Fruit fly (Drosophila melanogaster) whole organism, embryonic: ENCODE data around the gene Jhbp3.

Experiments used
- Awh ChIP-seq: fragments of 200-800 bp; sonication (Bioruptor generic); IDR thresholded peaks from 2 replicates; pipeline ENCODE4, ENCODE4 v1.3.6; 2022; ENCODE audit warnings: missing biosample characterization, missing genetic modification characterization
- BEAF-32 ChIP-seq: fragments of 200-800 bp; sonication (Bioruptor generic); optimal IDR thresholded peaks from 3 replicates; lab custom pipeline; 2017; ENCODE audit warnings: missing biosample characterization, missing genetic modification characterization, mild to moderate bottlenecking, moderate library complexity, missing genetic modification reagents
- CG10209 ChIP-seq: fragments of 200-800 bp; sonication (Bioruptor generic); optimal IDR thresholded peaks from 3 replicates; lab custom pipeline; 2017; ENCODE audit warnings: missing biosample characterization, mild to moderate bottlenecking, missing genetic modification characterization, missing genetic modification reagents
- CG10366 ChIP-seq: fragments of 200-800 bp; sonication (Bioruptor generic); IDR thresholded peaks from 2 replicates; pipeline ENCODE4 v1.3.6; 2022; ENCODE audit warnings: missing biosample characterization, missing genetic modification characterization
- CG10565 ChIP-seq: fragments of 200-800 bp; sonication (Bioruptor generic); optimal IDR thresholded peaks from 3 replicates; lab custom pipeline; 2016; ENCODE audit warnings: missing biosample characterization, mild to moderate bottlenecking, missing genetic modification characterization
- CG10959 ChIP-seq: fragments of 200-800 bp; sonication (Bioruptor generic); IDR thresholded peaks from 2 replicates; pipeline ENCODE4 v1.3.6; 2022; ENCODE audit warnings: missing biosample characterization, missing genetic modification characterization
- CG11247 ChIP-seq: fragments of 200-800 bp; sonication (Bioruptor generic); IDR thresholded peaks from 2 replicates; pipeline ENCODE4 v1.3.6; 2022; ENCODE audit warnings: missing biosample characterization, missing genetic modification characterization
- CG12071 ChIP-seq: fragments of 200-800 bp; sonication (Bioruptor generic); optimal IDR thresholded peaks from 3 replicates; lab custom pipeline; 2018; ENCODE audit warnings: missing biosample characterization, mild to moderate bottlenecking, missing genetic modification characterization
- CG12155 ChIP-seq: fragments of 200-800 bp; sonication (Bioruptor generic); optimal IDR thresholded peaks from 3 replicates; lab custom pipeline; 2016; ENCODE audit warnings: missing biosample characterization, missing genetic modification characterization
- CG12659 ChIP-seq: fragments of 200-800 bp; sonication (Bioruptor generic); optimal IDR thresholded peaks from 3 replicates; lab custom pipeline; 2017; ENCODE audit warnings: mild to moderate bottlenecking, missing biosample characterization, missing genetic modification reagents, missing genetic modification characterization
- CG14050 ChIP-seq: fragments of 200-800 bp; sonication (Bioruptor generic); IDR thresholded peaks from 3 replicates; pipeline ENCODE4 v1.3.6; 2022; ENCODE audit warnings: missing biosample characterization, missing genetic modification characterization
- CG16779 ChIP-seq: fragments of 200-800 bp; sonication (Bioruptor generic); IDR thresholded peaks from 2 replicates; pipeline ENCODE4 v1.3.6; 2022; ENCODE audit warnings: missing biosample characterization, missing genetic modification characterization
- CG17829 ChIP-seq: fragments of 200-800 bp; optimal IDR thresholded peaks from 2 replicates; lab custom pipeline; 2019; ENCODE audit warnings: missing biosample characterization, mild to moderate bottlenecking, missing genetic modification characterization, moderate library complexity
- CG18619 ChIP-seq: fragments of 200-800 bp; sonication (Bioruptor generic); optimal IDR thresholded peaks from 3 replicates; lab custom pipeline; 2017; ENCODE audit warnings: missing biosample characterization, mild to moderate bottlenecking, missing genetic modification characterization
- CG4360 ChIP-seq: fragments of 200-800 bp; sonication (Bioruptor generic); IDR thresholded peaks from 2 replicates; pipeline ENCODE4 v1.3.6; 2022; ENCODE audit warnings: missing biosample characterization, missing genetic modification characterization
- CG6813 ChIP-seq: fragments of 200-800 bp; sonication (Bioruptor generic); optimal IDR thresholded peaks from 2 replicates; lab custom pipeline; 2017; ENCODE audit warnings: missing biosample characterization, missing genetic modification characterization, mild to moderate bottlenecking, moderate library complexity, missing genetic modification reagents
- CG8388 ChIP-seq: fragments of 200-800 bp; sonication (Bioruptor generic); optimal IDR thresholded peaks from 2 replicates; lab custom pipeline; 2019; ENCODE audit warnings: missing biosample characterization, mild to moderate bottlenecking, missing genetic modification characterization, moderate library complexity
- CG8478 ChIP-seq: fragments of >200 bp; optimal IDR thresholded peaks from 2 replicates; lab custom pipeline; 2018
- CG8924 ChIP-seq: fragments of 200-800 bp; optimal IDR thresholded peaks from 3 replicates; lab custom pipeline; 2019; ENCODE audit warnings: missing biosample characterization, mild to moderate bottlenecking, missing genetic modification characterization, moderate library complexity
- D19A ChIP-seq: fragments of 200-800 bp; optimal IDR thresholded peaks from 3 replicates; lab custom pipeline; 2019; ENCODE audit warnings: missing biosample characterization, mild to moderate bottlenecking, missing genetic modification characterization, moderate library complexity
- Doc2 ChIP-seq: fragments of 200-800 bp; sonication (Bioruptor generic); IDR thresholded peaks from 2 replicates; pipeline ENCODE4 v1.3.6; 2022; ENCODE audit warnings: missing biosample characterization, missing genetic modification characterization
- E2f2 ChIP-seq: fragments of 200-800 bp; sonication (Bioruptor generic); IDR thresholded peaks from 2 replicates; pipeline ENCODE4 v1.3.6; 2022; ENCODE audit warnings: missing biosample characterization, missing genetic modification characterization
- Ets65A ChIP-seq: fragments of 200-800 bp; sonication (Bioruptor generic); peaks from one replicate; lab custom pipeline; 2016; ENCODE audit warnings: missing biosample characterization, missing genetic modification characterization
- HLH3B ChIP-seq: fragments of 200-800 bp; sonication (Bioruptor generic); IDR thresholded peaks from 2 replicates; pipeline ENCODE4 v1.3.6; 2022; ENCODE audit warnings: missing biosample characterization, missing genetic modification characterization
- Hmr ChIP-seq: fragments of 200-800 bp; sonication (Bioruptor generic); optimal IDR thresholded peaks from 3 replicates; lab custom pipeline; 2017; ENCODE audit warnings: mild to moderate bottlenecking, missing biosample characterization, missing genetic modification reagents, missing genetic modification characterization
- MESR4 ChIP-seq: fragments of 200-800 bp; sonication (Bioruptor generic); optimal IDR thresholded peaks from 2 replicates; lab custom pipeline; 2018; ENCODE audit warnings: missing biosample characterization, mild to moderate bottlenecking, missing genetic modification characterization, moderate library complexity
- Max ChIP-seq: fragments of 200-800 bp; sonication (Bioruptor generic); optimal IDR thresholded peaks from 2 replicates; lab custom pipeline; 2016; ENCODE audit warnings: missing biosample characterization, mild to moderate bottlenecking, missing genetic modification characterization
- Meics ChIP-seq: fragments of 200-800 bp; sonication (Bioruptor generic); optimal IDR thresholded peaks from 2 replicates; lab custom pipeline; 2017; ENCODE audit warnings: missing biosample characterization, mild to moderate bottlenecking, missing genetic modification characterization
- NFAT ChIP-seq: fragments of 200-800 bp; sonication (Bioruptor generic); IDR thresholded peaks from 2 replicates; pipeline ENCODE4 v1.3.6; 2022; ENCODE audit warnings: missing biosample characterization, missing genetic modification characterization
- NK7.1 ChIP-seq: fragments of 200-800 bp; sonication (Bioruptor generic); optimal IDR thresholded peaks from 3 replicates; lab custom pipeline; 2016; ENCODE audit warnings: missing biosample characterization, missing genetic modification characterization
- Ptx1 ChIP-seq: fragments of 200-800 bp; sonication (Bioruptor generic); IDR thresholded peaks from 2 replicates; pipeline ENCODE4 v1.3.6; 2022; ENCODE audit warnings: missing biosample characterization, missing genetic modification characterization
- Rfx ChIP-seq: fragments of 200-800 bp; sonication (Bioruptor generic); IDR thresholded peaks from 2 replicates; pipeline ENCODE4 v1.3.6; 2022; ENCODE audit warnings: missing biosample characterization, missing genetic modification characterization
- Side ChIP-seq: fragments of 200-800 bp; sonication (Bioruptor generic); optimal IDR thresholded peaks from 2 replicates; lab custom pipeline; 2016; ENCODE audit warnings: missing biosample characterization, missing genetic modification characterization
- Six4 ChIP-seq: fragments of 200-800 bp; sonication (Bioruptor generic); optimal IDR thresholded peaks from 2 replicates; lab custom pipeline; 2016; ENCODE audit warnings: missing biosample characterization, missing genetic modification characterization
- Sox100B ChIP-seq: fragments of 200-800 bp; sonication (Bioruptor generic); optimal IDR thresholded peaks from 3 replicates; lab custom pipeline; 2018; ENCODE audit warnings: missing biosample characterization, mild to moderate bottlenecking, missing genetic modification characterization
- Ssrp ChIP-seq: fragments of 200-800 bp; sonication (Bioruptor generic); optimal IDR thresholded peaks from 2 replicates; lab custom pipeline; 2018; ENCODE audit warnings: missing biosample characterization, mild to moderate bottlenecking, missing genetic modification characterization, moderate library complexity
- Taf1 ChIP-seq: fragments of 200-800 bp; sonication (Bioruptor generic); IDR thresholded peaks from 2 replicates; pipeline ENCODE4 v1.3.6; 2022; ENCODE audit warnings: missing biosample characterization, missing genetic modification characterization
- amos ChIP-seq: fragments of 200-800 bp; sonication (Bioruptor generic); IDR thresholded peaks from 2 replicates; pipeline ENCODE4 v1.3.6; 2022; ENCODE audit warnings: missing biosample characterization, missing genetic modification characterization; ENCODE audit not compliant: partially characterized antibody
- ash1 ChIP-seq: fragments of 200-800 bp; sonication (Bioruptor generic); optimal IDR thresholded peaks from 2 replicates; lab custom pipeline; 2018; ENCODE audit warnings: missing biosample characterization, mild to moderate bottlenecking, missing genetic modification characterization
- ci ChIP-seq: fragments of 200-800 bp; sonication (Bioruptor generic); IDR thresholded peaks from 3 replicates; pipeline ENCODE4 v1.3.6; 2022; ENCODE audit warnings: missing biosample characterization, missing genetic modification characterization
- ewg ChIP-seq: fragments of 200-800 bp; sonication (Bioruptor generic); optimal IDR thresholded peaks from 3 replicates; lab custom pipeline; 2017; ENCODE audit warnings: mild to moderate bottlenecking, missing biosample characterization, missing genetic modification reagents, missing genetic modification characterization
- fd102C ChIP-seq: fragments of 200-800 bp; sonication (Bioruptor generic); optimal IDR thresholded peaks from 2 replicates; lab custom pipeline; 2018; ENCODE audit warnings: missing biosample characterization, mild to moderate bottlenecking, missing genetic modification characterization, moderate library complexity
- hbn ChIP-seq: fragments of 200-800 bp; sonication (Bioruptor generic); IDR thresholded peaks from 2 replicates; pipeline ENCODE4 v1.3.6; 2022; ENCODE audit warnings: missing biosample characterization, missing genetic modification characterization; ENCODE audit not compliant: partially characterized antibody
- insv ChIP-seq, 2 experiments: fragments of 200-800 bp; sonication (Bioruptor generic); optimal IDR thresholded peaks; 3 replicates each; lab custom pipeline; 2016 to 2018; ENCODE audit warnings: missing biosample characterization in 2 of 2, missing genetic modification characterization in 2 of 2
- shn ChIP-seq: fragments of 200-800 bp; sonication (Bioruptor generic); optimal IDR thresholded peaks from 3 replicates; lab custom pipeline; 2016; ENCODE audit warnings: missing biosample characterization, missing genetic modification characterization
- sug ChIP-seq: fragments of 200-800 bp; optimal IDR thresholded peaks from 2 replicates; lab custom pipeline; 2019; ENCODE audit warnings: missing biosample characterization, mild to moderate bottlenecking, missing genetic modification characterization, moderate library complexity
- toy ChIP-seq: fragments of 200-800 bp; sonication (Bioruptor generic); IDR thresholded peaks from 2 replicates; pipeline ENCODE4 v1.3.6; 2022; ENCODE audit warnings: missing biosample characterization, missing genetic modification characterization
- vfl ChIP-seq: fragments of 200-800 bp; sonication (Bioruptor generic); optimal IDR thresholded peaks from 2 replicates; lab custom pipeline; 2016; ENCODE audit warnings: missing biosample characterization, missing genetic modification characterization
- wek ChIP-seq: fragments of 200-800 bp; sonication (Bioruptor generic); optimal IDR thresholded peaks from 3 replicates; lab custom pipeline; 2018; ENCODE audit warnings: missing biosample characterization, mild to moderate bottlenecking, missing genetic modification characterization, moderate library complexity
- zfh2 ChIP-seq: fragments of 200-800 bp; sonication (Bioruptor generic); optimal IDR thresholded peaks from 2 replicates; lab custom pipeline; 2016; ENCODE audit warnings: missing biosample characterization, missing genetic modification characterization

Gene Jhbp3

dm6 chr3R:4970415-4971140, 15.5 kb upstream of the Jhbp3 start (continued):
- TF ChIP-seq E2f2 (GFP tag; lab: Robert Waterston, UW) (peak; percentile 37; the same call in 1 of the 2 replicates), CG16779 (peak; percentile 76), NK7.1 (peak; percentile 49), Hmr (GFP tag; lab: Kevin White, UChicago) (peak; percentile 82), Six4 (GFP tag; lab: Kevin White, UChicago) (no peak), amos (GFP tag; lab: Robert Waterston, UW) (peak; percentile 78), shn (peak; percentile 70), Doc2 (GFP tag; lab: Robert Waterston, UW) (no peak), vfl (GFP tag; lab: Kevin White, UChicago) (no peak), Sox100B (GFP tag; lab: Kevin White, UChicago) (no peak), ewg (GFP tag; lab: Kevin White, UChicago) (no peak), CG6813 (no peak), fd102C (no peak), wek (no peak), NFAT (GFP tag; lab: Robert Waterston, UW) (peak; percentile 86), BEAF-32 (GFP tag; lab: Kevin White, UChicago) (peak; percentile 7), CG11247 (GFP tag; lab: Robert Waterston, UW) (peak; percentile 85), Awh (GFP tag; lab: Robert Waterston, UW) (no peak), CG18619 (GFP tag; lab: Kevin White, UChicago) (no peak), CG12155 (GFP tag; lab: Kevin White, UChicago) (peak; percentile 61), ci (GFP tag; lab: Robert Waterston, UW) (peak; percentile 82; the same call in 2 of the 3 replicates), ash1 (peak; percentile 44), CG10565 (GFP tag; lab: Kevin White, UChicago) (no peak), Ptx1 (GFP tag; lab: Robert Waterston, UW) (peak; percentile 76), CG8478 (lab: Kevin White, UChicago) (peak; percentile 89), MESR4 (GFP tag; lab: Kevin White, UChicago) (no peak), CG14050 (GFP tag; lab: Robert Waterston, UW) (no peak), CG4360 (GFP tag; lab: Robert Waterston, UW) (no peak), CG10959 (GFP tag; lab: Robert Waterston, UW) (peak; percentile 60; the same call in 1 of the 2 replicates), Ssrp (tag; lab: Kevin White, UChicago) (no peak), hbn (no peak), CG10209 (GFP tag; lab: Kevin White, UChicago) (no peak), CG12659 (GFP tag; lab: Kevin White, UChicago) (peak; percentile 19), Taf1 (GFP tag; lab: Robert Waterston, UW) (peak; percentile 34; the same call in 1 of the 2 replicates), Max (no peak), CG17829 (tag; lab: Kevin White, UChicago) (peak; percentile 53), insv (GFP tag; optimal IDR thresholded peaks at IDR 0.05; lab: Kevin White, UChicago) (peak in 1 of 2 experiments; percentile 82), zfh2 (GFP tag; lab: Kevin White, UChicago) (peak; percentile 34), CG8924 (tag; lab: Kevin White, UChicago) (no peak), sug (tag; lab: Kevin White, UChicago) (peak; percentile 61), CG12071 (no peak), toy (GFP tag; lab: Robert Waterston, UW) (no peak), D19A (tag; lab: Kevin White, UChicago) (no peak), Ets65A (GFP tag; lab: Kevin White, UChicago) (peak; percentile 96), Rfx (GFP tag; lab: Robert Waterston, UW) (peak; percentile 83), CG10366 (GFP tag; lab: Robert Waterston, UW) (peak; percentile 35; the same call in 1 of the 2 replicates), HLH3B (GFP tag; lab: Robert Waterston, UW) (peak; percentile 34; the same call in 1 of the 2 replicates), CG8388 (GFP tag; lab: Kevin White, UChicago) (no peak), Meics (no peak), Side (GFP tag; lab: Kevin White, UChicago) (peak; percentile 61)
